In genomic region chr3L:11241949-11242348, dm6 we compare ENCODE assay signal across 5 fruit fly cellular contexts.
TF ChIP-seq lines count a peak whose summit lies in the region.

No protein-coding gene starts in this region.

- no peak for TF ChIP-seq CTCF in whole organism, embryonic (GFP tag; optimal IDR thresholded peaks at IDR 0.05; lab: Kevin White, UChicago)

TF ChIP-seq in whole organism, adult, 20 proteins besides CTCF, POLR2A, EP300 and RAD21:
- TF ChIP-seq CG5204 (GFP tag; optimal IDR thresholded peaks at IDR 0.05; lab: Kevin White, UChicago) (no peak), cic (GFP tag; optimal IDR thresholded peaks at IDR 0.05; lab: Kevin White, UChicago) (peak; percentile 30), kay (GFP tag; lab: Kevin White, UChicago; ENCODE audit: borderline replicate concordance) (no peak), Hr96 (GFP tag; optimal IDR thresholded peaks at IDR 0.05; lab: Kevin White, UChicago) (no peak), CG7101 (tag; optimal IDR thresholded peaks at IDR 0.05; lab: Kevin White, UChicago) (peak; percentile 1)

TF ChIP-seq in whole organism, embryonic, 481 proteins besides CTCF, POLR2A, EP300 and RAD21:
- TF ChIP-seq CG12219 (GFP tag; optimal IDR thresholded peaks at IDR 0.05; lab: Kevin White, UChicago) (no peak), prd (optimal IDR thresholded peaks at IDR 0.05; lab: Kevin White, UChicago) (no peak), prd (GFP tag; IDR thresholded peaks at IDR 0.05; lab: Robert Waterston, UW) (peak; percentile 35; the same call in 1 of the 3 replicates), Awh (GFP tag; IDR thresholded peaks at IDR 0.05; lab: Robert Waterston, UW) (0 out of 2 replicates have a peak, but pooled peaks have one; percentile 33), zfh1 (GFP tag; IDR thresholded peaks at IDR 0.05; lab: Robert Waterston, UW) (0 out of 3 replicates have a peak, but pooled peaks have one; percentile 27), CG12071 (GFP tag; optimal IDR thresholded peaks at IDR 0.05; lab: Kevin White, UChicago) (no peak), bigmax (GFP tag; optimal IDR thresholded peaks at IDR 0.05; lab: Kevin White, UChicago) (no peak), Aef1 (GFP tag; IDR thresholded peaks at IDR 0.05; lab: Robert Waterston, UW) (no peak), lab (GFP tag; optimal IDR thresholded peaks at IDR 0.05; lab: Kevin White, UChicago) (peak; percentile 5), CG17385 (GFP tag; optimal IDR thresholded peaks at IDR 0.05; lab: Kevin White, UChicago) (peak; percentile 31), Mrtf (GFP tag; IDR thresholded peaks at IDR 0.05; lab: Robert Waterston, UW) (no peak), zen (tag; optimal IDR thresholded peaks at IDR 0.05; lab: Kevin White, UChicago) (peak; percentile 5), grn (GFP tag; optimal IDR thresholded peaks at IDR 0.05; lab: Kevin White, UChicago) (peak; percentile 65), sisA (GFP tag; IDR thresholded peaks at IDR 0.05; lab: Robert Waterston, UW) (no peak), Dfd (GFP tag; optimal IDR thresholded peaks at IDR 0.05; lab: Kevin White, UChicago) (no peak), CG15479 (GFP tag; optimal IDR thresholded peaks at IDR 0.05; lab: Kevin White, UChicago) (peak; percentile 31), ac (GFP tag; optimal IDR thresholded peaks at IDR 0.05; lab: Kevin White, UChicago) (no peak), stc (GFP tag; IDR thresholded peaks at IDR 0.05; lab: Robert Waterston, UW) (no peak)
TF ChIP-seq in whole organism, embryonic: peak in this region for 8.

TF ChIP-seq in whole organism, prepupa, 60 proteins besides CTCF, POLR2A, EP300 and RAD21:
- TF ChIP-seq fkh (GFP tag; optimal IDR thresholded peaks at IDR 0.05; lab: Kevin White, UChicago) (peak; percentile 13), Eip93F (GFP tag; optimal IDR thresholded peaks at IDR 0.05; lab: Kevin White, UChicago) (peak; percentile 83), CG16779 (tag; optimal IDR thresholded peaks at IDR 0.05; lab: Kevin White, UChicago) (no peak), vri (GFP tag; optimal IDR thresholded peaks at IDR 0.05; lab: Kevin White, UChicago) (peak; percentile 96), CG6163 (GFP tag; IDR thresholded peaks at IDR 0.05; lab: Robert Waterston, UW) (0 out of 3 replicates have a peak, but pooled peaks have one; percentile 25), cyc (GFP tag; optimal IDR thresholded peaks at IDR 0.05; lab: Kevin White, UChicago) (no peak), ss (GFP tag; optimal IDR thresholded peaks at IDR 0.05; lab: Kevin White, UChicago) (peak; percentile 32 to 53), Sox14 (GFP tag; optimal IDR thresholded peaks at IDR 0.05; lab: Kevin White, UChicago) (peak; percentile 57)

TF ChIP-seq in whole organism, pupa, 21 proteins besides CTCF, POLR2A, EP300 and RAD21:
- TF ChIP-seq fd96Ca (GFP tag; IDR thresholded peaks at IDR 0.05; lab: Robert Waterston, UW) (no peak), EcR (GFP tag; optimal IDR thresholded peaks at IDR 0.05; lab: Kevin White, UChicago) (peak; percentile 64)

TF ChIP-seq in whole organism, wandering third instar larva, 38 proteins besides CTCF, POLR2A, EP300 and RAD21:
- TF ChIP-seq h (GFP tag; optimal IDR thresholded peaks at IDR 0.05; lab: Kevin White, UChicago) (peak; percentile 56), Hnf4 (GFP tag; optimal IDR thresholded peaks at IDR 0.05; lab: Kevin White, UChicago) (no peak), Rel (GFP tag; optimal IDR thresholded peaks at IDR 0.05; lab: Kevin White, UChicago) (no peak), Rel (tag; optimal IDR thresholded peaks at IDR 0.05; lab: Kevin White, UChicago) (peak; percentile 39), br (GFP tag; optimal IDR thresholded peaks at IDR 0.05; lab: Kevin White, UChicago) (peak; percentile 65), Mio (GFP tag; optimal IDR thresholded peaks at IDR 0.05; lab: Kevin White, UChicago) (no peak), Hr83 (GFP tag; optimal IDR thresholded peaks at IDR 0.05; lab: Kevin White, UChicago; ENCODE audit: poor library complexity, severe bottlenecking) (no peak)
